Fruit fly (Drosophila melanogaster): ENCODE data around the gene Hex-A.
A peak's percentile ranks its signal among the peaks of the same experiment; 100 is the strongest.

- TF ChIP-seq CG4496 (GFP tag; IDR thresholded peaks at IDR 0.05) (peak; percentile 99), Ets98B (GFP tag; IDR thresholded peaks at IDR 0.05) (peak; percentile 99)
These were observed 6.6 kb upstream of the Hex-A start for dm6 chrX:9578696-9579509.
